Worm (Caenorhabditis elegans) whole organism, late embryonic: ENCODE results near the gene cyp-34A10.

Experiments used
- C08G9.2 ChIP-seq: sonication (generic microtip); optimal IDR thresholded peaks from 2 replicates; lab custom pipeline; 2016; ENCODE audit warnings: mild to moderate bottlenecking, missing genetic modification characterization, moderate library complexity, missing compliant biosample characterization
- C38D4.7 ChIP-seq: fragments of 200-800 bp; sonication (Bioruptor generic); optimal IDR thresholded peaks from 2 replicates; lab custom pipeline; 2018; ENCODE audit warnings: mild to moderate bottlenecking, missing genetic modification characterization, moderate library complexity, missing compliant biosample characterization
- F13H6.1 ChIP-seq: sonication (generic microtip); optimal IDR thresholded peaks from 2 replicates; lab custom pipeline; 2016; ENCODE audit warnings: missing genetic modification characterization, missing compliant biosample characterization
- T23F11.4 ChIP-seq: fragments of 200-800 bp; sonication (Bioruptor generic); optimal IDR thresholded peaks from 2 replicates; lab custom pipeline; 2018; ENCODE audit warnings: mild to moderate bottlenecking, missing genetic modification characterization, missing compliant biosample characterization
- Y22D7AL.16 ChIP-seq: sonication (generic microtip); optimal IDR thresholded peaks from 2 replicates; lab custom pipeline; 2016; ENCODE audit warnings: missing genetic modification characterization, missing compliant biosample characterization
- ahr-1 ChIP-seq: sonication (generic microtip); optimal IDR thresholded peaks from 2 replicates; lab custom pipeline; 2016; ENCODE audit warnings: missing genetic modification characterization, missing compliant biosample characterization
- ama-1 ChIP-seq: fragments of 150-350 bp; optimal IDR thresholded peaks from 2 replicates; lab custom pipeline; 2014
- ceh-14 ChIP-seq: sonication (generic microtip); optimal IDR thresholded peaks from 2 replicates; lab custom pipeline; 2016; ENCODE audit warnings: missing genotype, missing genetic modification characterization, missing compliant biosample characterization
- ceh-22 ChIP-seq: sonication (generic microtip); optimal IDR thresholded peaks from 2 replicates; lab custom pipeline; 2017; ENCODE audit warnings: missing biosample characterization, missing genetic modification characterization
- ceh-24 ChIP-seq: sonication (generic microtip); optimal IDR thresholded peaks from 2 replicates; lab custom pipeline; 2016; ENCODE audit warnings: mild to moderate bottlenecking, missing genetic modification characterization, missing compliant biosample characterization
- ceh-30 ChIP-seq: fragments of 150-350 bp; optimal IDR thresholded peaks from 2 replicates; lab custom pipeline; 2014; ENCODE audit warnings: missing biosample characterization, missing genetic modification characterization
- ceh-34 ChIP-seq: sonication (generic microtip); optimal IDR thresholded peaks from 2 replicates; lab custom pipeline; 2016; ENCODE audit warnings: mild to moderate bottlenecking, missing genetic modification characterization, missing compliant biosample characterization
- ceh-45 ChIP-seq: fragments of 200-800 bp; sonication (Bioruptor generic); IDR thresholded peaks from 2 replicates; pipeline ENCODE4 v1.3.6; 2022; ENCODE audit warnings: missing genetic modification reagents, missing genetic modification characterization, missing compliant biosample characterization
- ceh-6 ChIP-seq: fragments of 200-800 bp; sonication (Bioruptor generic); optimal IDR thresholded peaks from 2 replicates; lab custom pipeline; 2018; ENCODE audit warnings: mild to moderate bottlenecking, missing genetic modification characterization, missing compliant biosample characterization
- ceh-9 ChIP-seq: sonication (generic microtip); optimal IDR thresholded peaks from 2 replicates; lab custom pipeline; 2016; ENCODE audit warnings: mild to moderate bottlenecking, missing genetic modification characterization, inconsistent platforms, missing compliant biosample characterization
- che-1 ChIP-seq: sonication (generic microtip); optimal IDR thresholded peaks from 2 replicates; lab custom pipeline; 2016; ENCODE audit warnings: mild to moderate bottlenecking, missing genetic modification characterization, missing compliant biosample characterization
- dmd-4 ChIP-seq: sonication (generic microtip); optimal IDR thresholded peaks from 2 replicates; lab custom pipeline; 2016; ENCODE audit warnings: borderline replicate concordance, missing genetic modification characterization, missing compliant biosample characterization
- dve-1 ChIP-seq: sonication (generic microtip); optimal IDR thresholded peaks from 2 replicates; lab custom pipeline; 2017; ENCODE audit warnings: antibody characterized with exemption, mild to moderate bottlenecking, missing genetic modification characterization, missing compliant biosample characterization
- elt-2 ChIP-seq: sonication (generic microtip); optimal IDR thresholded peaks from 2 replicates; lab custom pipeline; 2016; ENCODE audit warnings: missing genetic modification reagents, missing genetic modification characterization, missing compliant biosample characterization
- elt-4 ChIP-seq: sonication (generic microtip); optimal IDR thresholded peaks from 2 replicates; lab custom pipeline; 2016; ENCODE audit warnings: missing genetic modification characterization, missing compliant biosample characterization
- lim-6 ChIP-seq: sonication (generic microtip); optimal IDR thresholded peaks from 2 replicates; lab custom pipeline; 2016; ENCODE audit warnings: missing genetic modification characterization, missing compliant biosample characterization
- lin-11 ChIP-seq: fragments of 200-800 bp; sonication (Bioruptor generic); optimal IDR thresholded peaks from 2 replicates; lab custom pipeline; 2018; ENCODE audit warnings: mild to moderate bottlenecking, missing genetic modification characterization, missing compliant biosample characterization
- nfya-1 ChIP-seq: sonication (generic microtip); optimal IDR thresholded peaks from 2 replicates; lab custom pipeline; 2017; ENCODE audit warnings: missing genetic modification characterization, mild to moderate bottlenecking, missing compliant biosample characterization, antibody characterized with exemption, moderate library complexity
- nhr-232 ChIP-seq: sonication (generic microtip); optimal IDR thresholded peaks from 2 replicates; lab custom pipeline; 2016; ENCODE audit warnings: missing genetic modification characterization, missing compliant biosample characterization
- npax-4 ChIP-seq: sonication (generic microtip); optimal IDR thresholded peaks from 2 replicates; lab custom pipeline; 2016; ENCODE audit warnings: missing genetic modification characterization, missing compliant biosample characterization
- pag-3 ChIP-seq: sonication (generic microtip); optimal IDR thresholded peaks from 2 replicates; lab custom pipeline; 2016; ENCODE audit warnings: missing compliant biosample characterization, missing genetic modification characterization, borderline replicate concordance
- pat-9 ChIP-seq: fragments of 200-800 bp; sonication (Bioruptor generic); optimal IDR thresholded peaks from 2 replicates; lab custom pipeline; 2018; ENCODE audit warnings: mild to moderate bottlenecking, missing genetic modification characterization, moderate library complexity, missing compliant biosample characterization
- pax-1 ChIP-seq: fragments of 150-350 bp; optimal IDR thresholded peaks from 2 replicates; lab custom pipeline; 2014; ENCODE audit warnings: missing biosample characterization, missing genetic modification characterization
- pha-2 ChIP-seq: sonication (generic microtip); optimal IDR thresholded peaks from 2 replicates; lab custom pipeline; 2017; ENCODE audit warnings: mild to moderate bottlenecking, missing genetic modification characterization, missing compliant biosample characterization
- tbx-2 ChIP-seq: sonication (generic microtip); optimal IDR thresholded peaks from 2 replicates; lab custom pipeline; 2016; ENCODE audit warnings: missing genetic modification characterization, missing compliant biosample characterization
- tbx-7 ChIP-seq: sonication (generic microtip); optimal IDR thresholded peaks from 2 replicates; lab custom pipeline; 2016; ENCODE audit warnings: missing genotype, missing genetic modification characterization, missing compliant biosample characterization
- unc-3 ChIP-seq, 2 experiments: fragments of 200-800 bp in 1 of 2; sonication (Bioruptor generic) in 1 of 2; sonication (generic microtip) in 1 of 2; conservative IDR thresholded peaks in 1 of 2; optimal IDR thresholded peaks in 1 of 2; 2 replicates each; pipeline versions ENCODE4 v1.3.6 to Lab custom; 2016 to 2022; ENCODE audit warnings: missing compliant biosample characterization in 2 of 2, missing genetic modification characterization in 2 of 2, missing genetic modification reagents in 1 of 2
- unc-42 ChIP-seq: sonication (generic microtip); optimal IDR thresholded peaks from 2 replicates; lab custom pipeline; 2016; ENCODE audit warnings: missing genotype, missing genetic modification characterization, missing compliant biosample characterization
- unc-55 ChIP-seq: sonication (generic microtip); optimal IDR thresholded peaks from 2 replicates; lab custom pipeline; 2017; ENCODE audit warnings: missing biosample characterization, missing genetic modification reagents, missing genetic modification characterization
- unc-86 ChIP-seq: sonication (generic microtip); optimal IDR thresholded peaks from 2 replicates; lab custom pipeline; 2016; ENCODE audit warnings: missing genetic modification characterization, missing compliant biosample characterization
- zip-5 ChIP-seq: sonication (generic microtip); optimal IDR thresholded peaks from 2 replicates; lab custom pipeline; 2016; ENCODE audit warnings: missing genetic modification characterization, missing compliant biosample characterization
- ztf-16 ChIP-seq: sonication (generic microtip); optimal IDR thresholded peaks from 2 replicates; lab custom pipeline; 2017; ENCODE audit warnings: missing genetic modification characterization, missing compliant biosample characterization

cyp-34A10 gene

DNA sequence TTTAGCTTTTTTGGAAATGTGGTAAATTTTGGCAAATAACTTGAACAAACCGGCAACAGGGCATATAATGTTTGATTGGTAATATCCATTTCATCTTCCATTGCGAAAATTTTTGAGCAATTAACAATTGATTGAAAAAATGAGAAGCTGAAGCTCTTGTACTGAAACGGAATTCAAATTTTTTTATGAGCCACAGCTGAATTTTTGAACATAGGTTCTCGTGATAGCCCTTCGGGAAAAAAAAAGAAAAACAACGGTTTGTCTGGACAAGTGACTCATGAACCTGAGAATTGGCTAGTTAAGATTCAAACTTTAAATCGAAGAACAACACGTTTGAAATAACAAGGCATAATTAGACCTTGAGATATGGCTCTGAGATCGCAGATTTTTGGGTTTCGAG, 23.0 kb upstream of the cyp-34A10 start, which contains the start of gene srx-62:
srx-62 (minus strand) TSS at position 101 of the 400 bp plus-strand sequence.
- TF ChIP-seq T23F11.4 (GFP tag; lab: Kevin White, UChicago) (no peak), dmd-4 (tag; lab: Kevin White, UChicago) (no peak), lim-6 (tag; lab: Kevin White, UChicago) (no peak), ztf-16 (tag; lab: Kevin White, UChicago) (no peak), nhr-232 (no peak), nfya-1 (no peak), pha-2 (tag; lab: Kevin White, UChicago) (no peak), ceh-45 (no peak), zip-5 (tag; lab: Kevin White, UChicago) (no peak), Y22D7AL.16 (tag; lab: Kevin White, UChicago) (no peak), pat-9 (tag; lab: Kevin White, UChicago) (no peak), unc-86 (tag; lab: Kevin White, UChicago) (no peak), unc-3 (GFP tag; conservative IDR thresholded peaks at IDR 0.05; lab: Robert Waterston, UW) (no peak), unc-3 (tag; optimal IDR thresholded peaks at IDR 0.05; lab: Kevin White, UChicago) (no peak), tbx-2 (no peak), tbx-7 (no peak), ceh-14 (tag; lab: Kevin White, UChicago) (no peak), elt-4 (tag; lab: Kevin White, UChicago) (no peak), ceh-30 (tag; lab: Kevin White, UChicago) (no peak), ceh-6 (GFP tag; lab: Kevin White, UChicago) (no peak), unc-55 (no peak)

- TF ChIP-seq pag-3 (no peak), ceh-24 (tag; lab: Kevin White, UChicago) (no peak), ceh-22 (tag; lab: Kevin White, UChicago) (no peak), C38D4.7 (no peak)
Measured at ce11 chrV:3994048-3994447, 21.3 kb upstream of the cyp-34A10 start, which contains the start of gene K09D9.9. Gene K09D9.9, minus strand, starts transcription at chrV:3994148.

- TF ChIP-seq ceh-34 (no peak), dve-1 (no peak), ztf-16 (tag; lab: Kevin White, UChicago) (no peak), elt-2 (tag; lab: Kevin White, UChicago) (no peak), unc-42 (tag; lab: Kevin White, UChicago) (no peak), ama-1 (lab: Kevin White, UChicago) (no peak)
Measured at ce11 chrV:3992334-3992733, 19.5 kb upstream of the cyp-34A10 start.

- no peak for TF ChIP-seq Y22D7AL.16 (tag; lab: Kevin White, UChicago)
- TF ChIP-seq npax-4 (tag; lab: Kevin White, UChicago) = no peak
- no peak for TF ChIP-seq ceh-9
- TF ChIP-seq tbx-2 = no peak
- TF ChIP-seq ahr-1 = no peak
- no peak for TF ChIP-seq unc-42 (tag; lab: Kevin White, UChicago)
- TF ChIP-seq che-1 (tag; lab: Kevin White, UChicago) = no peak
- no peak for TF ChIP-seq C08G9.2 (tag; lab: Kevin White, UChicago)
- TF ChIP-seq pax-1 (tag; lab: Kevin White, UChicago) = no peak
- TF ChIP-seq dve-1 = no peak
- no peak for TF ChIP-seq unc-3 (GFP tag; conservative IDR thresholded peaks at IDR 0.05; lab: Robert Waterston, UW)
- TF ChIP-seq unc-3 (tag; optimal IDR thresholded peaks at IDR 0.05; lab: Kevin White, UChicago) = no peak
- no peak for TF ChIP-seq F13H6.1 (tag; lab: Kevin White, UChicago)
- TF ChIP-seq lin-11 = no peak
Measured at ce11 chrV:3989070-3989469, 16.3 kb upstream of the cyp-34A10 start, which contains the start of gene nlp-27. Gene nlp-27, plus strand, starts transcription at chrV:3989378.
